Fruit fly (Drosophila melanogaster) whole organism, adult: Measurements from ENCODE around the gene CG14646.

ENCODE experiments used
- CG7045 ChIP-seq: fragments of 200-800 bp; sonication (Bioruptor generic); optimal IDR thresholded peaks from 2 replicates; lab custom pipeline; 2017; ENCODE audit warnings: missing biosample characterization, mild to moderate bottlenecking, missing genetic modification characterization
- Clk ChIP-seq: fragments of 200-800 bp; sonication (Bioruptor generic); optimal IDR thresholded peaks from 2 replicates; lab custom pipeline; 2017; ENCODE audit warnings: missing biosample characterization, missing genetic modification characterization
- Hr96 ChIP-seq: fragments of 200-800 bp; sonication (Bioruptor generic); optimal IDR thresholded peaks from 2 replicates; lab custom pipeline; 2016; ENCODE audit warnings: missing biosample characterization, missing genetic modification characterization
- kay ChIP-seq: fragments of 200-800 bp; sonication (Bioruptor generic); peaks from one replicate; lab custom pipeline; 2016; ENCODE audit warnings: missing biosample characterization, missing genetic modification characterization, borderline replicate concordance

dm6 chr3R:4428585-4429464, 38.7 kb downstream of the CG14646 start, which contains the start of gene srl:
- no peak for TF ChIP-seq CG7045 (GFP tag; lab: Kevin White, UChicago)
- no peak for TF ChIP-seq kay (GFP tag; lab: Kevin White, UChicago)
- TF ChIP-seq Clk (GFP tag; lab: Kevin White, UChicago): no peak
- no peak for TF ChIP-seq Hr96
